Worm (Caenorhabditis elegans): ENCODE results near the gene srw-66.

srw-66 gene

ce11 chrII:1228943-1229342 is 42.8 kb downstream of the srw-66 start:
- TF ChIP-seq ztf-11 (tag; optimal IDR thresholded peaks at IDR 0.05) (no peak), bed-3 (GFP tag; optimal IDR thresholded peaks at IDR 0.05) (no peak), mls-2 (tag; optimal IDR thresholded peaks at IDR 0.05) (no peak), nhr-76 (tag; optimal IDR thresholded peaks at IDR 0.05) (no peak), M03D4.4 (tag; optimal IDR thresholded peaks at IDR 0.05) (no peak), nhr-12 (tag; optimal IDR thresholded peaks at IDR 0.05) (no peak), ces-1 (GFP tag; optimal IDR thresholded peaks at IDR 0.05) (no peak), tbx-8 (GFP tag; optimal IDR thresholded peaks at IDR 0.05) (no peak), sem-2 (GFP tag; optimal IDR thresholded peaks at IDR 0.05) (no peak), snpc-4 (tag; optimal IDR thresholded peaks at IDR 0.05) (no peak), nhr-28 (tag; optimal IDR thresholded peaks at IDR 0.05) (no peak), mab-5 (tag; optimal IDR thresholded peaks at IDR 0.05) (no peak), hlh-1 (tag; optimal IDR thresholded peaks at IDR 0.05) (no peak), flh-1 (GFP tag; optimal IDR thresholded peaks at IDR 0.05) (no peak), ham-2 (GFP tag; optimal IDR thresholded peaks at IDR 0.05) (no peak), blmp-1 (tag; optimal IDR thresholded peaks at IDR 0.05) (no peak)

Measured in whole organism, mixed stage, embryonic.